Worm (Caenorhabditis elegans) whole organism, young adult: ENCODE data around the gene R02F11.3.

Experiments used
- B0336.3 ChIP-seq: fragments of 200-800 bp; sonication (Bioruptor generic); IDR thresholded peaks from 2 replicates; pipeline ENCODE4 v1.3.6; 2022; ENCODE audit warnings: missing genetic modification characterization, missing compliant biosample characterization
- C17E4.6 ChIP-seq: fragments of 200-800 bp; sonication (Bioruptor generic); IDR thresholded peaks from 2 replicates; pipeline ENCODE4 v1.3.6; 2022; ENCODE audit warnings: missing genetic modification reagents, missing genetic modification characterization, missing compliant biosample characterization
- F23B12.7 ChIP-seq: sonication (generic microtip); optimal IDR thresholded peaks from 2 replicates; lab custom pipeline; 2017; ENCODE audit warnings: missing genetic modification characterization, mild to moderate bottlenecking, missing compliant biosample characterization, antibody characterized with exemption, moderate library complexity; ENCODE audit not compliant: insufficient read depth
- F49E8.2 ChIP-seq: sonication (generic microtip); optimal IDR thresholded peaks from 3 replicates; lab custom pipeline; 2017; ENCODE audit warnings: missing genetic modification characterization, mild to moderate bottlenecking, missing compliant biosample characterization, antibody characterized with exemption, moderate library complexity; ENCODE audit not compliant: insufficient read depth
- F57A8.1 ChIP-seq: fragments of 200-800 bp; sonication (Bioruptor generic); optimal IDR thresholded peaks from 2 replicates; lab custom pipeline; 2018; ENCODE audit warnings: mild to moderate bottlenecking, missing genetic modification characterization, moderate library complexity, missing compliant biosample characterization
- F57C9.4 ChIP-seq: sonication (generic microtip); optimal IDR thresholded peaks from 2 replicates; lab custom pipeline; 2017; ENCODE audit warnings: mild to moderate bottlenecking, missing genetic modification characterization, missing compliant biosample characterization
- K11D2.4 ChIP-seq: fragments of 200-800 bp; sonication (Bioruptor generic); IDR thresholded peaks from 2 replicates; pipeline ENCODE4 v1.3.6; 2022; ENCODE audit warnings: missing genetic modification reagents, missing genetic modification characterization, missing compliant biosample characterization
- T07F8.4 ChIP-seq: sonication (generic microtip); optimal IDR thresholded peaks from 2 replicates; lab custom pipeline; 2016; ENCODE audit warnings: mild to moderate bottlenecking, missing genetic modification characterization, moderate library complexity, missing compliant biosample characterization
- Y53F4B.3 ChIP-seq: fragments of 200-800 bp; sonication (Bioruptor generic); IDR thresholded peaks from 2 replicates; pipeline ENCODE4 v1.3.6; 2022; ENCODE audit warnings: missing genetic modification reagents, missing genetic modification characterization, missing compliant biosample characterization
- Y53G8AR.9 ChIP-seq: fragments of 200-800 bp; sonication (Bioruptor generic); conservative IDR thresholded peaks from 2 replicates; pipeline ENCODE4 v1.3.6; 2022; ENCODE audit warnings: missing genetic modification reagents, missing genetic modification characterization, missing compliant biosample characterization
- aptf-2 ChIP-seq: fragments of 200-800 bp; sonication (Bioruptor generic); conservative IDR thresholded peaks from 2 replicates; pipeline ENCODE4 v1.3.6; 2022; ENCODE audit warnings: missing genetic modification reagents, missing genetic modification characterization, missing compliant biosample characterization
- aptf-3 ChIP-seq: fragments of 200-800 bp; sonication (Bioruptor generic); IDR thresholded peaks from 2 replicates; pipeline ENCODE4 v1.3.6; 2022; ENCODE audit warnings: missing genetic modification characterization, missing compliant biosample characterization
- atf-7 ChIP-seq: sonication (generic microtip); optimal IDR thresholded peaks from 2 replicates; lab custom pipeline; 2017; ENCODE audit warnings: mild to moderate bottlenecking, missing genetic modification characterization, missing compliant biosample characterization
- athp-1 ChIP-seq: sonication (generic microtip); optimal IDR thresholded peaks from 2 replicates; lab custom pipeline; 2017; ENCODE audit warnings: mild to moderate bottlenecking, missing genetic modification characterization, missing compliant biosample characterization
- ccch-3 ChIP-seq: fragments of 200-800 bp; sonication (Bioruptor generic); optimal IDR thresholded peaks from 2 replicates; lab custom pipeline; 2018; ENCODE audit warnings: mild to moderate bottlenecking, missing genetic modification characterization, missing compliant biosample characterization
- cebp-1 ChIP-seq, 2 experiments: fragments of 200-800 bp in 1 of 2; sonication (Bioruptor generic) in 1 of 2; sonication (generic microtip) in 1 of 2; IDR thresholded peaks in 1 of 2; optimal IDR thresholded peaks in 1 of 2; 2 replicates each; pipeline versions ENCODE4 v1.3.6 to Lab custom; 2017 to 2022; ENCODE audit warnings: missing compliant biosample characterization in 2 of 2, missing genetic modification characterization in 2 of 2, mild to moderate bottlenecking in 1 of 2, missing genetic modification reagents in 1 of 2, moderate library complexity in 1 of 2
- hmg-1.2 ChIP-seq: fragments of 200-800 bp; sonication (Bioruptor generic); IDR thresholded peaks from 2 replicates; pipeline ENCODE4 v1.3.6; 2022; ENCODE audit warnings: missing genetic modification reagents, missing genetic modification characterization, missing compliant biosample characterization
- hsf-1 ChIP-seq: fragments of 200-800 bp; sonication (Bioruptor generic); IDR thresholded peaks from 2 replicates; pipeline ENCODE4 v1.3.6; 2022; ENCODE audit warnings: missing genetic modification reagents, missing genetic modification characterization, missing compliant biosample characterization
- lag-1 ChIP-seq: fragments of 200-800 bp; sonication (Bioruptor generic); IDR thresholded peaks from 2 replicates; pipeline ENCODE4 v1.3.6; 2022; ENCODE audit warnings: missing genetic modification reagents, missing genetic modification characterization, missing compliant biosample characterization
- let-607 ChIP-seq, 2 experiments: fragments of 200-800 bp in 1 of 2; sonication (Bioruptor generic) in 1 of 2; sonication (generic microtip) in 1 of 2; optimal IDR thresholded peaks; 2 replicates each; lab custom pipeline; 2016 to 2018; ENCODE audit warnings: mild to moderate bottlenecking in 2 of 2, missing compliant biosample characterization in 2 of 2, missing genetic modification characterization in 2 of 2, moderate library complexity in 2 of 2, missing genotype in 1 of 2
- lin-26 ChIP-seq: fragments of 200-800 bp; sonication (Bioruptor generic); IDR thresholded peaks from 2 replicates; pipeline ENCODE4 v1.3.6; 2022; ENCODE audit warnings: missing genetic modification reagents, missing genetic modification characterization, missing compliant biosample characterization
- lin-54 ChIP-seq: fragments of 200-800 bp; sonication (Bioruptor generic); optimal IDR thresholded peaks from 2 replicates; lab custom pipeline; 2018; ENCODE audit warnings: mild to moderate bottlenecking, missing genetic modification characterization, missing compliant biosample characterization
- madf-10 ChIP-seq: sonication (generic microtip); optimal IDR thresholded peaks from 2 replicates; lab custom pipeline; 2016; ENCODE audit warnings: mild to moderate bottlenecking, missing genetic modification characterization, missing compliant biosample characterization
- madf-6 ChIP-seq: fragments of 200-800 bp; sonication (Bioruptor generic); IDR thresholded peaks from 2 replicates; pipeline ENCODE4 v1.3.6; 2022; ENCODE audit warnings: missing genetic modification reagents, missing genetic modification characterization, missing compliant biosample characterization
- mcd-1 ChIP-seq: fragments of 200-800 bp; sonication (Bioruptor generic); IDR thresholded peaks from 2 replicates; pipeline ENCODE4 v1.3.6; 2022; ENCODE audit warnings: missing genetic modification reagents, missing genetic modification characterization, missing compliant biosample characterization
- mel-28 ChIP-seq: sonication (generic microtip); optimal IDR thresholded peaks from 2 replicates; lab custom pipeline; 2016; ENCODE audit warnings: borderline replicate concordance, mild to moderate bottlenecking, missing genetic modification characterization, missing compliant biosample characterization
- nfyb-1 ChIP-seq: fragments of 200-800 bp; sonication (Bioruptor generic); IDR thresholded peaks from 2 replicates; pipeline ENCODE4 v1.3.6; 2022; ENCODE audit warnings: missing genetic modification reagents, missing genetic modification characterization, missing compliant biosample characterization
- nhr-179 ChIP-seq: sonication (generic microtip); optimal IDR thresholded peaks from 2 replicates; lab custom pipeline; 2016; ENCODE audit warnings: mild to moderate bottlenecking, missing genetic modification characterization, missing compliant biosample characterization
- nhr-90 ChIP-seq: sonication (generic microtip); optimal IDR thresholded peaks from 2 replicates; lab custom pipeline; 2016; ENCODE audit warnings: missing genotype, mild to moderate bottlenecking, missing genetic modification characterization, missing compliant biosample characterization
- pbrm-1 ChIP-seq: fragments of 200-800 bp; sonication (Bioruptor generic); IDR thresholded peaks from 2 replicates; pipeline ENCODE4 v1.3.6; 2022; ENCODE audit warnings: missing genetic modification reagents, missing genetic modification characterization, missing compliant biosample characterization
- rec-8 ChIP-seq, 2 experiments: sonication (generic microtip); optimal IDR thresholded peaks; 2 replicates each; lab custom pipeline; 2016; ENCODE audit warnings: mild to moderate bottlenecking in 2 of 2, missing genetic modification characterization in 2 of 2, missing genetic modification reagents in 2 of 2, missing genotype in 2 of 2, missing biosample characterization in 1 of 2, missing compliant biosample characterization in 1 of 2, moderate library complexity in 1 of 2
- repo-1 ChIP-seq: sonication (generic microtip); optimal IDR thresholded peaks from 2 replicates; lab custom pipeline; 2017; ENCODE audit warnings: mild to moderate bottlenecking, missing genetic modification characterization, missing compliant biosample characterization
- rpc-1 ChIP-seq, 2 experiments: fragments of 150-350 bp in 1 of 2; sonication (generic microtip) in 1 of 2; optimal IDR thresholded peaks; 2 replicates each; lab custom pipeline; 2014 to 2018; ENCODE audit warnings: missing biosample characterization in 1 of 2, missing genetic modification characterization in 1 of 2, missing genetic modification reagents in 1 of 2, missing genotype in 1 of 2
- sea-2 ChIP-seq: fragments of 200-800 bp; sonication (Bioruptor generic); IDR thresholded peaks from 2 replicates; pipeline ENCODE4 v1.3.6; 2022; ENCODE audit warnings: missing genetic modification characterization, missing compliant biosample characterization
- snpc-1.1 ChIP-seq: sonication (generic microtip); optimal IDR thresholded peaks from 2 replicates; lab custom pipeline; 2017; ENCODE audit warnings: missing genetic modification characterization, mild to moderate bottlenecking, missing compliant biosample characterization, antibody characterized with exemption, moderate library complexity, missing genotype, missing genetic modification reagents; ENCODE audit not compliant: insufficient read depth
- somi-1 ChIP-seq: fragments of 200-800 bp; sonication (Bioruptor generic); optimal IDR thresholded peaks from 2 replicates; lab custom pipeline; 2018; ENCODE audit warnings: mild to moderate bottlenecking, missing genetic modification characterization, missing compliant biosample characterization
- tbp1 ChIP-seq: fragments of 200-800 bp; sonication (Bioruptor generic); optimal IDR thresholded peaks from 2 replicates; lab custom pipeline; 2018; ENCODE audit warnings: mild to moderate bottlenecking, missing genetic modification characterization, missing compliant biosample characterization
- unc-130 ChIP-seq: sonication (generic microtip); optimal IDR thresholded peaks from 2 replicates; lab custom pipeline; 2016; ENCODE audit warnings: missing genetic modification reagents, missing genetic modification characterization, missing compliant biosample characterization
- xnd-1 ChIP-seq: sonication (generic microtip); optimal IDR thresholded peaks from 2 replicates; lab custom pipeline; 2016; ENCODE audit warnings: missing genotype, missing genetic modification reagents, missing genetic modification characterization, missing compliant biosample characterization
- zim-3 ChIP-seq: sonication (generic microtip); optimal IDR thresholded peaks from 2 replicates; lab custom pipeline; 2017; ENCODE audit warnings: mild to moderate bottlenecking, missing genetic modification characterization, moderate library complexity, missing compliant biosample characterization
- ztf-25 ChIP-seq: fragments of 200-800 bp; sonication (Bioruptor generic); IDR thresholded peaks from 2 replicates; pipeline ENCODE4 v1.3.6; 2022; ENCODE audit warnings: missing genetic modification reagents, missing genetic modification characterization, missing compliant biosample characterization
- ztf-28 ChIP-seq: fragments of 200-800 bp; sonication (Bioruptor generic); IDR thresholded peaks from 2 replicates; pipeline ENCODE4 v1.3.6; 2022; ENCODE audit warnings: missing genetic modification reagents, missing genetic modification characterization, missing compliant biosample characterization

Gene R02F11.3

ce11 chrV:4826710-4827380 lies 21.1 kb upstream of the R02F11.3 start, which contains the start of the genes hsp-6 and C37H5.5 (continued):
- no peak for TF ChIP-seq aptf-2 (GFP tag; lab: Robert Waterston, UW)
- peak; percentile 77 for TF ChIP-seq mcd-1 (GFP tag; lab: Robert Waterston, UW)
- peak; percentile 85 for TF ChIP-seq pbrm-1 (GFP tag; lab: Robert Waterston, UW)
- peak; percentile 80 for TF ChIP-seq lin-54
- TF ChIP-seq F23B12.7 (tag; lab: Kevin White, UChicago): peak; percentile 90
- TF ChIP-seq tbp1 (GFP tag; lab: Kevin White, UChicago): peak; percentile 67
- TF ChIP-seq ztf-28 (GFP tag; lab: Robert Waterston, UW): no peak
- peak; percentile 70 for TF ChIP-seq hmg-1.2 (GFP tag; lab: Robert Waterston, UW)
- TF ChIP-seq rec-8 (tag; optimal IDR thresholded peaks at IDR 0.05; lab: Kevin White, UChicago): no peak
- peak; percentile 43 for TF ChIP-seq rpc-1 (optimal IDR thresholded peaks at IDR 0.05; lab: Kevin White, UChicago)
- TF ChIP-seq rpc-1 (tag; optimal IDR thresholded peaks at IDR 0.05; lab: Kevin White, UChicago): no peak
- peak; percentile 45 for TF ChIP-seq snpc-1.1 (tag; lab: Kevin White, UChicago)
- peak; percentile 64; the same call in 1 of the 2 replicates for TF ChIP-seq lin-26 (GFP tag; lab: Robert Waterston, UW)
- TF ChIP-seq cebp-1 (GFP tag; IDR thresholded peaks at IDR 0.05; lab: Robert Waterston, UW): peak; percentile 46; the same call in 1 of the 2 replicates
- peak; percentile 82 for TF ChIP-seq cebp-1 (tag; optimal IDR thresholded peaks at IDR 0.05; lab: Kevin White, UChicago)
- TF ChIP-seq unc-130 (GFP tag; lab: Kevin White, UChicago): no peak
- TF ChIP-seq C17E4.6: 0 out of 2 replicates have a peak, but pooled peaks have one; percentile 63
- TF ChIP-seq let-607 (tag; optimal IDR thresholded peaks at IDR 0.05; lab: Kevin White, UChicago): peak in 1 of 2 experiments; percentile 32
- TF ChIP-seq madf-6: peak; percentile 91
- TF ChIP-seq ztf-25 (GFP tag; lab: Robert Waterston, UW): no peak
- TF ChIP-seq zim-3 (tag; lab: Kevin White, UChicago): no peak
- no peak for TF ChIP-seq Y53F4B.3
- TF ChIP-seq sea-2: no peak
- TF ChIP-seq, all 124 proteins: peak for 52

- TF ChIP-seq Y53G8AR.9 (GFP tag; lab: Robert Waterston, UW) (0 out of 2 replicates have a peak, but pooled peaks have one; percentile 31), T07F8.4 (peak; percentile 30), lag-1 (GFP tag; lab: Robert Waterston, UW) (no peak), F57C9.4 (peak; percentile 83), somi-1 (peak; percentile 57), athp-1 (tag; lab: Kevin White, UChicago) (peak; percentile 91), mel-28 (tag; lab: Kevin White, UChicago) (no peak), cebp-1 (GFP tag; IDR thresholded peaks at IDR 0.05; lab: Robert Waterston, UW) (peak; percentile 80), cebp-1 (tag; optimal IDR thresholded peaks at IDR 0.05; lab: Kevin White, UChicago) (peak; percentile 96), nhr-90 (no peak), atf-7 (tag; lab: Kevin White, UChicago) (peak; percentile 87), madf-10 (peak; percentile 31), ccch-3 (GFP tag; lab: Kevin White, UChicago) (peak; percentile 33), ztf-28 (GFP tag; lab: Robert Waterston, UW) (no peak), lin-54 (peak; percentile 54), K11D2.4 (0 out of 2 replicates have a peak, but pooled peaks have one; percentile 31), nhr-179 (no peak), nfyb-1 (GFP tag; lab: Robert Waterston, UW) (peak; percentile 85), B0336.3 (GFP tag; lab: Robert Waterston, UW) (peak; percentile 85), aptf-3 (peak; percentile 46; the same call in 1 of the 2 replicates), F57A8.1 (no peak), hsf-1 (peak; percentile 48; the same call in 1 of the 2 replicates), repo-1 (tag; lab: Kevin White, UChicago) (peak; percentile 89), F49E8.2 (tag; lab: Kevin White, UChicago) (peak; percentile 14), xnd-1 (tag; lab: Kevin White, UChicago) (peak; percentile 34)
Measured at ce11 chrV:4823683-4824391, 18.1 kb upstream of the R02F11.3 start.
